Worm (Caenorhabditis elegans): ENCODE results near the gene C09E7.7.
A peak's percentile ranks its signal among the peaks of the same experiment; 100 is the strongest.

C09E7.7 gene

ce11 chrIII:6525557-6525956 is 25.5 kb downstream of the C09E7.7 start, which contains the start of gene oig-1:
Gene oig-1 (minus strand): TSS chrIII:6525657.
- TF ChIP-seq nhr-77 (tag; optimal IDR thresholded peaks at IDR 0.05) (no peak), ceh-16 (tag; optimal IDR thresholded peaks at IDR 0.05) (no peak), fos-1 (tag; optimal IDR thresholded peaks at IDR 0.05) (no peak), R02D3.7 (tag; optimal IDR thresholded peaks at IDR 0.05) (no peak), egl-5 (tag; optimal IDR thresholded peaks at IDR 0.05) (no peak), zag-1 (tag; optimal IDR thresholded peaks at IDR 0.05) (no peak)

DNA sequence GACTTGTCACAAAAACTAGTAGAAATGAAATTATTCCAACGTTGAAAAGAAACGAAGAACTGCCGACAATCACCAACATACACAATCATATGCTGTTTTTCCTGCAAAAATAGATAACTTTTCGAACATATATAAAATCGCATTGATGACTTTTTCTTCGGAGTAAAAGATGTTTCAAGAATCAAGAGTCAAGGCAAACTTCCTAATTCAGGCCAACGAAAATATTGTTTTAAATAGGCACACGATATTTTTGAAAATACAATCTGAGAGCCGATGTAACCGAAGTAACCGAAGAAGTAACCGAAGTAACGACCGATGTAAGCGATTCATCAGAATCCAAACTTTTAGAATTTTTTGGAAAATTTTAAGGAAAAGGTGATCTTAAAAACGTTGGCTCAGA is 31.1 kb downstream of the C09E7.7 start, which contains the start of gene C09E7.10:
Gene C09E7.10, minus strand, starts transcription at position 101 of the 400 bp plus-strand sequence.
- TF ChIP-seq nhr-23 (tag; optimal IDR thresholded peaks at IDR 0.05) (no peak), nhr-67 (tag; optimal IDR thresholded peaks at IDR 0.05) (no peak), nhr-77 (tag; optimal IDR thresholded peaks at IDR 0.05) (no peak), ceh-28 (tag; optimal IDR thresholded peaks at IDR 0.05) (no peak), fkh-2 (tag; optimal IDR thresholded peaks at IDR 0.05) (no peak)

DNA sequence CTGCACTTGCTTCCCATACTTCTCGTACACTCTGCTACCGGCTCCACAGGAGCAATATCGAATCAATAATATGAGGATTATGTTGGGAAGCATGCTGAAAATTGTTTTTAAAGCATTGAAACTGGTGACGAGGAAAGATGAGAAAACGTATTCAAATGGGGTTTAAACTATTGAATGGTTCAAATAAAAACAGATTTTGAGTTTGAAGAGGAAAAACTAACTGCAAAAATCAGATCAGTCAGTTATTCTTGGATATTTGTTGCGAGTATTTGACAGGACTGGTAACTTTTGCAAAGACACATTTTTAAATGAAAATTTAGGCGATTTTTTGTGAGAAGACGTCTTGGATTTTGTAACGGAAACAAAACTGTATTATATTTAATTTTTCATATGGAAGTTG is 36.4 kb downstream of the C09E7.7 start, which contains the start of gene acr-5:
Gene acr-5, minus strand, starts transcription at position 101 of the 400 bp plus-strand sequence.
- TF ChIP-seq elt-2 (tag; optimal IDR thresholded peaks at IDR 0.05) (no peak), lin-15B (tag; optimal IDR thresholded peaks at IDR 0.05) (no peak), mdl-1 (tag; optimal IDR thresholded peaks at IDR 0.05) (no peak), nhr-11 (tag; optimal IDR thresholded peaks at IDR 0.05) (no peak)

ce11 chrIII:6509301-6509700 is 41.7 kb downstream of the C09E7.7 start:
- no peak for TF ChIP-seq R02D3.7 (tag; optimal IDR thresholded peaks at IDR 0.05)
- no peak for TF ChIP-seq nhr-77 (tag; optimal IDR thresholded peaks at IDR 0.05)
- TF ChIP-seq nhr-25 (tag; optimal IDR thresholded peaks at IDR 0.05), result no peak
- TF ChIP-seq egl-27 (tag; optimal IDR thresholded peaks at IDR 0.05), result no peak
- no peak for TF ChIP-seq sea-2 (GFP tag; optimal IDR thresholded peaks at IDR 0.05)
- no peak for TF ChIP-seq unc-39 (tag; optimal IDR thresholded peaks at IDR 0.05)
- peak; percentile 11 for TF ChIP-seq elt-2 (tag; optimal IDR thresholded peaks at IDR 0.05)
- no peak for TF ChIP-seq nhr-23 (tag; optimal IDR thresholded peaks at IDR 0.05)
- no peak for TF ChIP-seq ceh-9 (tag; optimal IDR thresholded peaks at IDR 0.05)
- peak; percentile 51 for TF ChIP-seq nhr-43 (tag; optimal IDR thresholded peaks at IDR 0.05; ENCODE audit: poor library complexity, severe bottlenecking)
- TF ChIP-seq nhr-12 (tag; optimal IDR thresholded peaks at IDR 0.05), result no peak

- TF ChIP-seq nhr-43 (tag; optimal IDR thresholded peaks at IDR 0.05; ENCODE audit: poor library complexity, severe bottlenecking), result peak; percentile 76
- TF ChIP-seq pha-4 (tag; optimal IDR thresholded peaks at IDR 0.05), result no peak
- no peak for TF ChIP-seq jun-1 (tag; optimal IDR thresholded peaks at IDR 0.05)
- TF ChIP-seq elt-1 (tag; optimal IDR thresholded peaks at IDR 0.05), result no peak
These were observed 42.7 kb downstream of the C09E7.7 start for ce11 chrIII:6508327-6508726.

- no peak for TF ChIP-seq nhr-11 (tag; optimal IDR thresholded peaks at IDR 0.05)
These were observed 43.2 kb downstream of the C09E7.7 start, which contains the start of gene F23F12.12 for ce11 chrIII:6507832-6508231. Gene F23F12.12 (plus strand): TSS chrIII:6508132.

DNA sequence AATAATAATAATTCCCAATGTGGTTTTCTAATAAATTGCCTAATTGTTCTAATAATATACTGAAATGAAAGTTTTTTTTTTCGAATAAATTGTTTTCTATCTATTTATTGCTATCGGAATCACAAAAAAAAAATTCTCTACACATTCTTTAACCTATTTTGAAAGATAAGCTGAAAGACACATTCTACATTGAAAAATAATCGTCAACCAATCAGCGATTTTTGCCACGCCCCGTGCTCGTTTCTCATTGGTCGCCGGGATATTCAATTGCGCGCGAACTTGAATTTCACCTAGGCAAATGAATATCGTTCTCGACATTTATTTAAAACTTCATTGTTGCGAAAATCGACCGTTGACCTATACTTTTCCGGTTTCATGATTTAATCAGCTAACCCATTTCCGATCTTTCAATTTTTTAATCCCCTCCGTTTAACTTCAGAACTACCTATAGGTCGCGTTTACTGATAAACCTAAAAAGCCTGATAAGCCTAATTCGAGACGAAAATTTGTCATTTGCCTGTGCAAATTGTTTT is 50.9 kb downstream of the C09E7.7 start, which contains the start of gene F23F12.3:
Gene F23F12.3, plus strand, starts transcription at position 483 of the 533 bp plus-strand sequence.
- TF ChIP-seq ztf-11 (tag; optimal IDR thresholded peaks at IDR 0.05) (no peak), ZK546.5 (tag; optimal IDR thresholded peaks at IDR 0.05) (no peak), ceh-16 (tag; optimal IDR thresholded peaks at IDR 0.05) (no peak), unc-39 (tag; optimal IDR thresholded peaks at IDR 0.05) (no peak), elt-3 (tag; optimal IDR thresholded peaks at IDR 0.05) (no peak), nfya-1 (tag; optimal IDR thresholded peaks at IDR 0.05; ENCODE audit: insufficient read depth) (peak; percentile 53), ceh-82 (tag; optimal IDR thresholded peaks at IDR 0.05) (no peak), elt-2 (tag; optimal IDR thresholded peaks at IDR 0.05) (peak; percentile 56), pqm-1 (tag; optimal IDR thresholded peaks at IDR 0.05) (peak; percentile 21), lin-15B (tag; optimal IDR thresholded peaks at IDR 0.05) (no peak), nhr-23 (tag; optimal IDR thresholded peaks at IDR 0.05) (no peak), jun-1 (tag; optimal IDR thresholded peaks at IDR 0.05) (no peak), skn-1 (tag; optimal IDR thresholded peaks at IDR 0.05) (no peak), nhr-25 (tag; optimal IDR thresholded peaks at IDR 0.05) (no peak), nhr-12 (tag; optimal IDR thresholded peaks at IDR 0.05) (no peak), mml-1 (tag; optimal IDR thresholded peaks at IDR 0.05) (no peak)
